Fruit fly (Drosophila melanogaster): ENCODE results near the gene Irk3.

Irk3 gene

DNA sequence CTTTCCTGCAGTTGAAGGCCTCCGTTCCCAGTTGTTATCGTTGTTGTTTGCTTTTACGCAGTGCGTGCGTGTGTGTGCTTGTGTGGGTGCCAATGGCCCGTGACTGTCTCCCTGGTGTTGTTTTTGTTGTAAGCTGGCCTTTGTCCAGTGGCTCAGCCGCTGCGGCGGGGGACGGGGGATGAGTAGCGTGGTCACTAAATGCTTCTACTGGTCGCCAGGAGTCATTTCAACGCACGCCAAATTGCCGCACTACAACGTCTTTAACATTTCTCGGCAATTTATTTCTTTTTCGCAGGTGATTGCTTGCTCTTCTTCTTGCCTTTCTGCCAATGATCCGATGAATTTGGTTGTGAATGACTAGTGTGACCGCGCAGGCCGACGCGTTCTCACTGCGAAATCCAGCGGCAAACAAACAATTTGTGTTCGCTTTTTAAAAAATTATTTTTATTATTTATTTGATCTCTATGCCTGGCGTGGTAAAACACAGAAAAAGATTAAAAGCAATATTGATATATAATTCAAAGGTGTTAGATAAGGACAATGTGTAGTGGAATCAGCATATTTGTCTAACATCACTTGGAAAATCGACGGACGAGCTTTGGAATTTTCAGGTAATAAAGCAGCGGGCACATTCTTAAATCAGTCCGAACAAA is 5.2 kb downstream of the Irk3 start, which contains the start of the genes Faf2 and Grip71 (continued):
- TF ChIP-seq CG7271 (tag; optimal IDR thresholded peaks at IDR 0.05), result peak; percentile 71
- TF ChIP-seq CG15269 (tag; optimal IDR thresholded peaks at IDR 0.05), result peak; percentile 89
- TF ChIP-seq CG15696 (tag; optimal IDR thresholded peaks at IDR 0.05), result peak; percentile 89
- peak; percentile 93 for TF ChIP-seq chn (GFP tag; optimal IDR thresholded peaks at IDR 0.05)
- TF ChIP-seq br (optimal IDR thresholded peaks at IDR 0.05), result no peak
- TF ChIP-seq CG14965 (GFP tag; optimal IDR thresholded peaks at IDR 0.05; ENCODE audit: borderline replicate concordance), result no peak
- TF ChIP-seq sc (optimal IDR thresholded peaks at IDR 0.05), result no peak
- TF ChIP-seq sc (GFP tag; optimal IDR thresholded peaks at IDR 0.05), result peak; percentile 67
- TF ChIP-seq CG7357 (GFP tag; IDR thresholded peaks at IDR 0.05), result peak; percentile 100
- TF ChIP-seq hkb (optimal IDR thresholded peaks at IDR 0.05), result peak; percentile 88
- peak; percentile 91 for TF ChIP-seq hkb (GFP tag; IDR thresholded peaks at IDR 0.05)
- TF ChIP-seq sisA (GFP tag; IDR thresholded peaks at IDR 0.05), result peak; percentile 98
- TF ChIP-seq CG6791 (GFP tag; IDR thresholded peaks at IDR 0.05; ENCODE audit: partially characterized antibody), result no peak
- TF ChIP-seq Ets65A (GFP tag), result peak; percentile 99
- TF ChIP-seq MBD-R2 (GFP tag; IDR thresholded peaks at IDR 0.05), result peak; percentile 84
- no peak for TF ChIP-seq CG6813 (GFP tag; optimal IDR thresholded peaks at IDR 0.05)
- no peak for TF ChIP-seq sima (GFP tag; optimal IDR thresholded peaks at IDR 0.05)
- TF ChIP-seq CG2678 (tag; optimal IDR thresholded peaks at IDR 0.05), result peak; percentile 89
- TF ChIP-seq CG11456 (GFP tag; IDR thresholded peaks at IDR 0.05), result peak; percentile 96
- no peak for TF ChIP-seq zen2 (GFP tag; IDR thresholded peaks at IDR 0.05; ENCODE audit: partially characterized antibody)
- peak; percentile 90 for TF ChIP-seq pnt (GFP tag; optimal IDR thresholded peaks at IDR 0.05)
- TF ChIP-seq CG15514 (GFP tag; optimal IDR thresholded peaks at IDR 0.05), result peak; percentile 90
- TF ChIP-seq Abd-B (GFP tag; optimal IDR thresholded peaks at IDR 0.05), result peak; percentile 98
- peak; percentile 80 for TF ChIP-seq Atf-2 (GFP tag; optimal IDR thresholded peaks at IDR 0.05)
- TF ChIP-seq CG18764 (GFP tag; optimal IDR thresholded peaks at IDR 0.05), result peak; percentile 93
- peak; percentile 89 for TF ChIP-seq CG5953 (GFP tag; IDR thresholded peaks at IDR 0.05)
- TF ChIP-seq Side (GFP tag; optimal IDR thresholded peaks at IDR 0.05), result peak; percentile 65
- peak; percentile 90 for TF ChIP-seq CG31441 (GFP tag; IDR thresholded peaks at IDR 0.05)
- TF ChIP-seq Scr (GFP tag; IDR thresholded peaks at IDR 0.05; ENCODE audit: partially characterized antibody), result peak; percentile 57
- peak; percentile 91 for TF ChIP-seq croc (GFP tag; conservative IDR thresholded peaks at IDR 0.05)
- TF ChIP-seq disco-r (GFP tag; optimal IDR thresholded peaks at IDR 0.05), result peak; percentile 40
- peak; percentile 92 for TF ChIP-seq CG10654 (GFP tag; optimal IDR thresholded peaks at IDR 0.05)
- TF ChIP-seq CG30431 (GFP tag; optimal IDR thresholded peaks at IDR 0.05), result peak; percentile 94
- TF ChIP-seq shn (GFP tag; optimal IDR thresholded peaks at IDR 0.05), result peak; percentile 78
- TF ChIP-seq caup (GFP tag; optimal IDR thresholded peaks at IDR 0.05; ENCODE audit: severe bottlenecking), result peak; percentile 84
- peak; percentile 73 for TF ChIP-seq CG33213 (GFP tag; optimal IDR thresholded peaks at IDR 0.05)
- TF ChIP-seq ato (GFP tag; IDR thresholded peaks at IDR 0.05; ENCODE audit: partially characterized antibody), result no peak
- TF ChIP-seq MTF-1 (GFP tag; optimal IDR thresholded peaks at IDR 0.05; ENCODE audit: borderline replicate concordance), result peak; percentile 53
- no peak for TF ChIP-seq HLHmδ (GFP tag; optimal IDR thresholded peaks at IDR 0.05)
- TF ChIP-seq CG8089 (GFP tag; optimal IDR thresholded peaks at IDR 0.05), result peak; percentile 33
- TF ChIP-seq so (GFP tag; IDR thresholded peaks at IDR 0.05), result peak; percentile 88
- TF ChIP-seq CG17359 (tag; optimal IDR thresholded peaks at IDR 0.05), result peak; percentile 92
- peak; percentile 77 for TF ChIP-seq tup (GFP tag; optimal IDR thresholded peaks at IDR 0.05)
- TF ChIP-seq Adf1 (GFP tag; IDR thresholded peaks at IDR 0.05), result peak; percentile 66
- peak; percentile 55 for TF ChIP-seq sim (GFP tag; IDR thresholded peaks at IDR 0.05)
- TF ChIP-seq CG4404 (GFP tag; IDR thresholded peaks at IDR 0.05), result peak; percentile 95
- TF ChIP-seq CG1647 (GFP tag; optimal IDR thresholded peaks at IDR 0.05), result peak; percentile 86
- TF ChIP-seq CG12104 (GFP tag; optimal IDR thresholded peaks at IDR 0.05), result peak; percentile 81
- TF ChIP-seq CG17612 (GFP tag; IDR thresholded peaks at IDR 0.05), result peak; percentile 87
- peak; percentile 94 for TF ChIP-seq CG11247 (GFP tag; IDR thresholded peaks at IDR 0.05)

All from whole organism, embryonic.